Fruit fly (Drosophila melanogaster) whole organism, embryonic: Measurements from ENCODE around the gene CG42455.
A peak's percentile ranks its signal among the peaks of the same experiment; 100 is the strongest.

ENCODE experiments used
- Adf1 ChIP-seq: fragments of 200-800 bp; sonication (Bioruptor generic); IDR thresholded peaks from 2 replicates; pipeline ENCODE4 v1.3.6; 2022; ENCODE audit warnings: missing biosample characterization, missing genetic modification characterization
- CG12104 ChIP-seq: fragments of 200-800 bp; sonication (Bioruptor generic); optimal IDR thresholded peaks from 3 replicates; lab custom pipeline; 2016; ENCODE audit warnings: missing biosample characterization, missing genetic modification characterization
- CG15514 ChIP-seq: fragments of 200-800 bp; sonication (Bioruptor generic); optimal IDR thresholded peaks from 3 replicates; lab custom pipeline; 2017; ENCODE audit warnings: missing biosample characterization, missing genetic modification characterization, mild to moderate bottlenecking, moderate library complexity, missing genetic modification reagents
- CG1603 ChIP-seq: fragments of 200-800 bp; sonication (Bioruptor generic); optimal IDR thresholded peaks from 2 replicates; lab custom pipeline; 2019; ENCODE audit warnings: missing biosample characterization, mild to moderate bottlenecking, missing genetic modification characterization, moderate library complexity
- CG18011 ChIP-seq: fragments of 200-800 bp; sonication (Bioruptor generic); optimal IDR thresholded peaks from 2 replicates; lab custom pipeline; 2017; ENCODE audit warnings: missing biosample characterization, missing genetic modification characterization, mild to moderate bottlenecking, moderate library complexity, missing genotype
- CG2202 ChIP-seq: fragments of 200-800 bp; sonication (Bioruptor generic); optimal IDR thresholded peaks from 2 replicates; lab custom pipeline; 2018; ENCODE audit warnings: missing biosample characterization, mild to moderate bottlenecking, missing genetic modification characterization
- CG30403 ChIP-seq: fragments of 200-800 bp; sonication (Bioruptor generic); optimal IDR thresholded peaks from 3 replicates; lab custom pipeline; 2016; ENCODE audit warnings: missing biosample characterization, missing genetic modification characterization
- CG31224 ChIP-seq: fragments of 200-800 bp; sonication (Bioruptor generic); IDR thresholded peaks from 2 replicates; pipeline ENCODE4 v1.3.6; 2022; ENCODE audit warnings: missing biosample characterization, missing genetic modification characterization
- CG4424 ChIP-seq: fragments of 200-800 bp; sonication (Bioruptor generic); optimal IDR thresholded peaks from 3 replicates; lab custom pipeline; 2016; ENCODE audit warnings: missing biosample characterization, missing genetic modification characterization
- CG6854 ChIP-seq: fragments of 200-800 bp; sonication (Bioruptor generic); optimal IDR thresholded peaks from 3 replicates; lab custom pipeline; 2017; ENCODE audit warnings: missing biosample characterization, mild to moderate bottlenecking, missing genetic modification characterization
- CG9437 ChIP-seq: fragments of 200-800 bp; sonication (Bioruptor generic); optimal IDR thresholded peaks from 2 replicates; lab custom pipeline; 2018; ENCODE audit warnings: missing biosample characterization, mild to moderate bottlenecking, missing genetic modification characterization
- CG9797 ChIP-seq: fragments of 200-800 bp; sonication (Bioruptor generic); optimal IDR thresholded peaks from 3 replicates; lab custom pipeline; 2018; ENCODE audit warnings: missing biosample characterization, mild to moderate bottlenecking, missing genetic modification characterization
- CTCF ChIP-seq: fragments of 200-800 bp; sonication (Bioruptor generic); optimal IDR thresholded peaks from 2 replicates; lab custom pipeline; 2017; ENCODE audit warnings: missing biosample characterization, mild to moderate bottlenecking, missing genetic modification characterization, moderate library complexity
- Dp ChIP-seq: fragments of 200-800 bp; sonication (Bioruptor generic); optimal IDR thresholded peaks from 2 replicates; lab custom pipeline; 2018; ENCODE audit warnings: missing biosample characterization, mild to moderate bottlenecking, missing genetic modification characterization, moderate library complexity
- Jarid2 ChIP-seq: fragments of 200-800 bp; sonication (Bioruptor generic); optimal IDR thresholded peaks from 3 replicates; lab custom pipeline; 2017; ENCODE audit warnings: mild to moderate bottlenecking, missing biosample characterization, missing genetic modification reagents, missing genetic modification characterization
- Lhr ChIP-seq: fragments of 200-800 bp; sonication (Bioruptor generic); optimal IDR thresholded peaks from 3 replicates; lab custom pipeline; 2017; ENCODE audit warnings: mild to moderate bottlenecking, missing biosample characterization, missing genetic modification reagents, missing genetic modification characterization
- NC2β ChIP-seq: fragments of 200-800 bp; sonication (Bioruptor generic); optimal IDR thresholded peaks from 2 replicates; lab custom pipeline; 2016; ENCODE audit warnings: missing biosample characterization, missing genetic modification characterization
- Oaz ChIP-seq: fragments of 200-800 bp; sonication (Bioruptor generic); IDR thresholded peaks from 2 replicates; pipeline ENCODE4 v1.3.6; 2022; ENCODE audit warnings: missing biosample characterization, missing genetic modification characterization
- PHDP ChIP-seq: fragments of 200-800 bp; sonication (Bioruptor generic); optimal IDR thresholded peaks from 3 replicates; lab custom pipeline; 2018; ENCODE audit warnings: missing biosample characterization, mild to moderate bottlenecking, missing genetic modification characterization, moderate library complexity
- Sox102F ChIP-seq: fragments of 200-800 bp; sonication (Bioruptor generic); optimal IDR thresholded peaks from 2 replicates; lab custom pipeline; 2018; ENCODE audit warnings: missing biosample characterization, mild to moderate bottlenecking, missing genetic modification characterization, moderate library complexity
- Sry-δ ChIP-seq: fragments of 200-800 bp; sonication (Bioruptor generic); optimal IDR thresholded peaks from 2 replicates; lab custom pipeline; 2016; ENCODE audit warnings: missing biosample characterization, missing genetic modification characterization
- btn ChIP-seq: fragments of 200-800 bp; sonication (Bioruptor generic); optimal IDR thresholded peaks from 2 replicates; lab custom pipeline; 2016; ENCODE audit warnings: missing biosample characterization, missing genetic modification characterization
- chm ChIP-seq: fragments of 200-800 bp; sonication (Bioruptor generic); IDR thresholded peaks from 2 replicates; pipeline ENCODE4 v1.3.6; 2022; ENCODE audit warnings: missing biosample characterization, missing genetic modification characterization
- ci ChIP-seq: fragments of 200-800 bp; sonication (Bioruptor generic); IDR thresholded peaks from 3 replicates; pipeline ENCODE4 v1.3.6; 2022; ENCODE audit warnings: missing biosample characterization, missing genetic modification characterization
- crp ChIP-seq, 2 experiments: fragments of 200-800 bp; sonication (Bioruptor generic); optimal IDR thresholded peaks; 2 replicates in 1 of 2; 3 replicates in 1 of 2; lab custom pipeline; 2017; ENCODE audit warnings: missing biosample characterization in 2 of 2, missing genetic modification characterization in 2 of 2, mild to moderate bottlenecking in 1 of 2, moderate library complexity in 1 of 2
- en ChIP-seq: fragments of 200-800 bp; sonication (Bioruptor generic); optimal IDR thresholded peaks from 2 replicates; lab custom pipeline; 2016; ENCODE audit warnings: missing biosample characterization, missing genetic modification characterization
- eve ChIP-seq, 2 experiments: fragments of >200 bp; optimal IDR thresholded peaks; 2 replicates each; lab custom pipeline; 2017; ENCODE audit warnings: missing biosample characterization in 2 of 2, missing genetic modification characterization in 2 of 2
- ewg ChIP-seq: fragments of 200-800 bp; sonication (Bioruptor generic); optimal IDR thresholded peaks from 3 replicates; lab custom pipeline; 2017; ENCODE audit warnings: mild to moderate bottlenecking, missing biosample characterization, missing genetic modification reagents, missing genetic modification characterization
- fd96Cb ChIP-seq: fragments of 200-800 bp; sonication (Bioruptor generic); optimal IDR thresholded peaks from 2 replicates; lab custom pipeline; 2018; ENCODE audit warnings: missing biosample characterization, mild to moderate bottlenecking, missing genetic modification characterization, moderate library complexity
- mirr ChIP-seq: fragments of 200-800 bp; sonication (Bioruptor generic); optimal IDR thresholded peaks from 3 replicates; lab custom pipeline; 2018; ENCODE audit warnings: missing biosample characterization, mild to moderate bottlenecking, missing genetic modification characterization
- nau ChIP-seq: fragments of 200-800 bp; sonication (Bioruptor generic); optimal IDR thresholded peaks from 3 replicates; lab custom pipeline; 2017; ENCODE audit warnings: missing biosample characterization, mild to moderate bottlenecking, missing genetic modification characterization, missing genetic modification reagents
- onecut ChIP-seq: fragments of 200-800 bp; sonication (Bioruptor generic); IDR thresholded peaks from 2 replicates; pipeline ENCODE4 v1.3.6; 2022; ENCODE audit warnings: missing biosample characterization, missing genetic modification characterization
- scrt ChIP-seq: fragments of 200-800 bp; sonication (Bioruptor generic); optimal IDR thresholded peaks from 2 replicates; lab custom pipeline; 2018; ENCODE audit warnings: missing biosample characterization, mild to moderate bottlenecking, missing genetic modification characterization, moderate library complexity
- tin ChIP-seq: fragments of 200-800 bp; sonication (Bioruptor generic); optimal IDR thresholded peaks from 3 replicates; lab custom pipeline; 2016; ENCODE audit warnings: missing biosample characterization, missing genetic modification characterization
- tll ChIP-seq, 2 experiments: fragments of 200-800 bp in 1 of 2; fragments of >200 bp in 1 of 2; sonication (Bioruptor generic) in 1 of 2; optimal IDR thresholded peaks; 2 replicates each; lab custom pipeline; 2017 to 2019; ENCODE audit warnings: missing biosample characterization in 2 of 2, missing genetic modification characterization in 2 of 2, mild to moderate bottlenecking in 1 of 2, moderate library complexity in 1 of 2

Gene CG42455

dm6 chr3L:9974172-9974896 is 2.2 kb downstream of the CG42455 start, which contains the start of gene dpr6 (continued):
- TF ChIP-seq Jarid2 (GFP tag; lab: Kevin White, UChicago) = peak; percentile 50
- peak; percentile 19 for TF ChIP-seq CG15514 (GFP tag; lab: Kevin White, UChicago)
- TF ChIP-seq NC2β (GFP tag; lab: Kevin White, UChicago) = no peak
- TF ChIP-seq en (GFP tag; lab: Kevin White, UChicago) = no peak
- no peak for TF ChIP-seq CG30403 (GFP tag; lab: Kevin White, UChicago)
- TF ChIP-seq chm (GFP tag; lab: Robert Waterston, UW) = no peak
- no peak for TF ChIP-seq Lhr (GFP tag; lab: Kevin White, UChicago)
- TF ChIP-seq CG4424 (GFP tag; lab: Kevin White, UChicago) = no peak
- no peak for TF ChIP-seq CG2202 (tag; lab: Kevin White, UChicago)
- TF ChIP-seq PHDP (tag; lab: Kevin White, UChicago) = peak; percentile 4
- TF ChIP-seq crp (GFP tag; optimal IDR thresholded peaks at IDR 0.05; lab: Kevin White, UChicago) = peak in 1 of 2 experiments; percentile 75
- peak; percentile 25 for TF ChIP-seq scrt (GFP tag; lab: Kevin White, UChicago)
- no peak for TF ChIP-seq CG12104
- TF ChIP-seq CG6854 (GFP tag; lab: Kevin White, UChicago) = no peak
- TF ChIP-seq ci (GFP tag; lab: Robert Waterston, UW) = 0 out of 3 replicates have a peak, but pooled peaks have one; percentile 31
- no peak for TF ChIP-seq tin (GFP tag; lab: Kevin White, UChicago)
- no peak for TF ChIP-seq CG31224 (GFP tag; lab: Robert Waterston, UW)
- TF ChIP-seq onecut = no peak
- no peak for TF ChIP-seq mirr (GFP tag; lab: Kevin White, UChicago)
- TF ChIP-seq Dp (GFP tag; lab: Kevin White, UChicago) = peak; percentile 55
- TF ChIP-seq fd96Cb (tag; lab: Kevin White, UChicago) = no peak
- TF ChIP-seq CG9797 = no peak
- TF ChIP-seq Sry-δ (GFP tag; lab: Kevin White, UChicago) = no peak
- peak; percentile 8 for TF ChIP-seq CG9437 (GFP tag; lab: Kevin White, UChicago)
- no peak for TF ChIP-seq CG18011 (GFP tag; lab: Kevin White, UChicago)
- no peak for TF ChIP-seq Adf1
- no peak for TF ChIP-seq nau (GFP tag; lab: Kevin White, UChicago)
- TF ChIP-seq Oaz (GFP tag; lab: Robert Waterston, UW) = 0 out of 2 replicates have a peak, but pooled peaks have one; percentile 24
- peak; percentile 94 for TF ChIP-seq CTCF (GFP tag; lab: Kevin White, UChicago)
- peak in 1 of 2 experiments; percentile 0 for TF ChIP-seq eve (GFP tag; optimal IDR thresholded peaks at IDR 0.05; lab: Kevin White, UChicago)
- TF ChIP-seq CG1603 (tag; lab: Kevin White, UChicago) = peak; percentile 10
- no peak for TF ChIP-seq tll (GFP tag; optimal IDR thresholded peaks at IDR 0.05; lab: Kevin White, UChicago)
- TF ChIP-seq ewg = peak; percentile 85
- TF ChIP-seq btn (GFP tag; lab: Kevin White, UChicago) = no peak
- peak; percentile 6 for TF ChIP-seq Sox102F
